Fruit fly (Drosophila melanogaster): ENCODE results near the gene CG12171.

Gene CG12171

dm6 chr3R:5671795-5672657, 38.6 kb downstream of the CG12171 start:
- TF ChIP-seq ss (GFP tag; optimal IDR thresholded peaks at IDR 0.05) (no peak), CG16779 (tag; optimal IDR thresholded peaks at IDR 0.05) (no peak), CG6276 (GFP tag; optimal IDR thresholded peaks at IDR 0.05) (no peak), CG6808 (GFP tag; optimal IDR thresholded peaks at IDR 0.05) (no peak), svp (GFP tag) (peak; percentile 69), vri (GFP tag; optimal IDR thresholded peaks at IDR 0.05) (peak; percentile 55), CG8319 (GFP tag; optimal IDR thresholded peaks at IDR 0.05) (no peak), OdsH (GFP tag; optimal IDR thresholded peaks at IDR 0.05) (no peak), fkh (GFP tag; optimal IDR thresholded peaks at IDR 0.05) (no peak), Hr4 (GFP tag; optimal IDR thresholded peaks at IDR 0.05) (no peak), CG11902 (GFP tag; optimal IDR thresholded peaks at IDR 0.05) (no peak), acj6 (GFP tag; optimal IDR thresholded peaks at IDR 0.05) (no peak)

- TF ChIP-seq CG10631 (GFP tag; optimal IDR thresholded peaks at IDR 0.05) = no peak
- peak; percentile 42; the same call in 1 of the 2 replicates for TF ChIP-seq CG15336 (GFP tag; IDR thresholded peaks at IDR 0.05)
- no peak for TF ChIP-seq salr (GFP tag; optimal IDR thresholded peaks at IDR 0.05)
- no peak for TF ChIP-seq Hr38 (GFP tag; optimal IDR thresholded peaks at IDR 0.05)
- TF ChIP-seq CG8319 (GFP tag; optimal IDR thresholded peaks at IDR 0.05) = no peak
- TF ChIP-seq Met (GFP tag; optimal IDR thresholded peaks at IDR 0.05) = no peak
- TF ChIP-seq CG16779 (tag; optimal IDR thresholded peaks at IDR 0.05) = peak; percentile 70
- TF ChIP-seq acj6 (GFP tag; optimal IDR thresholded peaks at IDR 0.05) = no peak
- peak; percentile 13 for TF ChIP-seq Eip93F (GFP tag; optimal IDR thresholded peaks at IDR 0.05)
- no peak for TF ChIP-seq pdm3 (GFP tag; optimal IDR thresholded peaks at IDR 0.05)
- no peak for TF ChIP-seq ss (GFP tag; optimal IDR thresholded peaks at IDR 0.05)
- no peak for TF ChIP-seq CG7368 (GFP tag; optimal IDR thresholded peaks at IDR 0.05)
- no peak for TF ChIP-seq Ets96B (tag; optimal IDR thresholded peaks at IDR 0.05)
- TF ChIP-seq CG31627 (GFP tag; optimal IDR thresholded peaks at IDR 0.05) = no peak
- TF ChIP-seq fd59A (GFP tag; optimal IDR thresholded peaks at IDR 0.05) = no peak
- TF ChIP-seq CG6276 (GFP tag; optimal IDR thresholded peaks at IDR 0.05) = peak; percentile 44
- TF ChIP-seq net (GFP tag; optimal IDR thresholded peaks at IDR 0.05) = peak; percentile 47
- 0 out of 3 replicates have a peak, but pooled peaks have one; percentile 17 for TF ChIP-seq CG8119 (GFP tag; IDR thresholded peaks at IDR 0.05)
- TF ChIP-seq CG3919 (GFP tag; optimal IDR thresholded peaks at IDR 0.05) = no peak
- no peak for TF ChIP-seq vri (GFP tag; optimal IDR thresholded peaks at IDR 0.05)
- no peak for TF ChIP-seq Ets21C (GFP tag; optimal IDR thresholded peaks at IDR 0.05)
- no peak for TF ChIP-seq esn (GFP tag; optimal IDR thresholded peaks at IDR 0.05)
- TF ChIP-seq Hr39 (GFP tag; optimal IDR thresholded peaks at IDR 0.05) = no peak
- peak; percentile 60; the same call in 1 of the 3 replicates for TF ChIP-seq CG6163 (GFP tag; IDR thresholded peaks at IDR 0.05)
- TF ChIP-seq CG1621 (tag; optimal IDR thresholded peaks at IDR 0.05) = no peak
- TF ChIP-seq OdsH (GFP tag; optimal IDR thresholded peaks at IDR 0.05) = no peak
- TF ChIP-seq Eip78C (GFP tag) = peak; percentile 88
- no peak for TF ChIP-seq CG11294 (GFP tag; IDR thresholded peaks at IDR 0.05)
- TF ChIP-seq Sox15 (GFP tag; optimal IDR thresholded peaks at IDR 0.05) = no peak
- peak; percentile 43; the same call in 1 of the 3 replicates for TF ChIP-seq eg (GFP tag; IDR thresholded peaks at IDR 0.05)
- peak; percentile 52 for TF ChIP-seq Sox14 (GFP tag; optimal IDR thresholded peaks at IDR 0.05)
- no peak for TF ChIP-seq Smox (GFP tag; optimal IDR thresholded peaks at IDR 0.05)
- no peak for TF ChIP-seq CG32006 (GFP tag; optimal IDR thresholded peaks at IDR 0.05)
- TF ChIP-seq CG6854 (GFP tag; optimal IDR thresholded peaks at IDR 0.05) = no peak
- TF ChIP-seq Sox102F (GFP tag; optimal IDR thresholded peaks at IDR 0.05) = no peak
- no peak for TF ChIP-seq Hr4 (GFP tag; optimal IDR thresholded peaks at IDR 0.05)
- peak; percentile 35 for TF ChIP-seq fd85E (GFP tag; optimal IDR thresholded peaks at IDR 0.05)
- no peak for TF ChIP-seq CG4318 (GFP tag; optimal IDR thresholded peaks at IDR 0.05)
- TF ChIP-seq CG10669 (GFP tag; optimal IDR thresholded peaks at IDR 0.05) = no peak
- peak; percentile 19 for TF ChIP-seq Eip75B (GFP tag; optimal IDR thresholded peaks at IDR 0.05)
- TF ChIP-seq CG9139 (GFP tag; optimal IDR thresholded peaks at IDR 0.05) = no peak
- TF ChIP-seq lz (GFP tag; optimal IDR thresholded peaks at IDR 0.05) = no peak
- no peak for TF ChIP-seq Lpt (GFP tag; optimal IDR thresholded peaks at IDR 0.05)
- no peak for TF ChIP-seq CG6808 (GFP tag; optimal IDR thresholded peaks at IDR 0.05)
Observed at dm6 chr3R:5672658-5673217, 39.3 kb downstream of the CG12171 start.

Data from whole organism, prepupa.